Worm (Caenorhabditis elegans) whole organism, L1 larva: ENCODE data around the gene srx-8.

ENCODE experiments used
- ceh-82 ChIP-seq, 3 experiments: fragments of 150-350 bp in 1 of 3; sonication (generic microtip) in 2 of 3; optimal IDR thresholded peaks; 2 replicates each; lab custom pipeline; 2014 to 2017; ENCODE audit warnings: missing biosample characterization in 3 of 3, missing genetic modification characterization in 3 of 3
- ceh-90 ChIP-seq: sonication (generic microtip); optimal IDR thresholded peaks from 2 replicates; lab custom pipeline; 2016; ENCODE audit warnings: missing genetic modification characterization, missing compliant biosample characterization
- efl-3 ChIP-seq: fragments of 200-800 bp; sonication (Bioruptor generic); optimal IDR thresholded peaks from 2 replicates; lab custom pipeline; 2018; ENCODE audit warnings: mild to moderate bottlenecking, missing genetic modification characterization, missing compliant biosample characterization
- jun-1 ChIP-seq: fragments of 150-350 bp; optimal IDR thresholded peaks from 2 replicates; lab custom pipeline; 2014; ENCODE audit warnings: missing biosample characterization, missing genetic modification reagents, missing genetic modification characterization
- lin-13 ChIP-seq: fragments of 150-350 bp; optimal IDR thresholded peaks from 2 replicates; lab custom pipeline; 2014; ENCODE audit warnings: missing biosample characterization, missing genetic modification reagents, missing genetic modification characterization
- lin-39 ChIP-seq: fragments of 150-350 bp; optimal IDR thresholded peaks from 2 replicates; lab custom pipeline; 2014; ENCODE audit warnings: missing biosample characterization, missing genetic modification reagents, missing genetic modification characterization
- mef-2 ChIP-seq: fragments of 150-350 bp; optimal IDR thresholded peaks from 2 replicates; lab custom pipeline; 2014; ENCODE audit warnings: missing biosample characterization, missing genetic modification characterization
- nhr-12 ChIP-seq: sonication (generic microtip); optimal IDR thresholded peaks from 2 replicates; lab custom pipeline; 2017; ENCODE audit warnings: missing biosample characterization, missing genetic modification characterization
- pqm-1 ChIP-seq: sonication (generic microtip); optimal IDR thresholded peaks from 3 replicates; lab custom pipeline; 2017; ENCODE audit warnings: missing biosample characterization, missing genetic modification characterization
- skn-1 ChIP-seq: fragments of 150-350 bp; optimal IDR thresholded peaks from 2 replicates; lab custom pipeline; 2014; ENCODE audit warnings: missing biosample characterization, missing genetic modification characterization
- sox-4 ChIP-seq: sonication (generic microtip); optimal IDR thresholded peaks from 2 replicates; lab custom pipeline; 2016; ENCODE audit warnings: missing genetic modification characterization, missing compliant biosample characterization
- sup-37 ChIP-seq: fragments of 200-800 bp; sonication (Bioruptor generic); optimal IDR thresholded peaks from 2 replicates; lab custom pipeline; 2018; ENCODE audit warnings: mild to moderate bottlenecking, missing genetic modification characterization, missing compliant biosample characterization
- unc-130 ChIP-seq: fragments of 150-350 bp; optimal IDR thresholded peaks from 2 replicates; lab custom pipeline; 2017; ENCODE audit warnings: missing biosample characterization, missing genetic modification characterization, inconsistent platforms
- ztf-11 ChIP-seq, 2 experiments: sonication (generic microtip); optimal IDR thresholded peaks; 2 replicates each; lab custom pipeline; 2016 to 2017; ENCODE audit warnings: missing genetic modification characterization in 2 of 2, missing biosample characterization in 1 of 2, missing compliant biosample characterization in 1 of 2

DNA sequence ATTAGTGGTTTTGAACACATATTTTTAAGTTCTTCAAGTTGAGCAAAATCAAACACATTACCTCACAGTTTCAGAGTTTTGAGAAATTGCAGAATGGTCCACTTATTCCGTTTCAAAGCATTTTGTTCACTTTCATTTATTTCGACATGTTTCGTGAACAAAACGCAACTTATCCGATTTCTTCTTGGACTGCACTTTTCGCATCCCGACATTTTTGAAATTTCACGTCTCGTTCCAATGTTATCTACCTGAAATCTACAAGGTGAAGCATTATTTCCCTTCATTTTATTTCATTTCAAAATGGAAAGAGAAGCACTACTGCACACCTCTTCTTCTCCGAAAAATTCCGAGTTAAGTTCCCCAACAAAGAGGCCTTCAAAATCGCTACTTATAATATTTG lies 34.2 kb upstream of the srx-8 start, which contains the start of gene ZK488.6:
- TF ChIP-seq nhr-12 (tag; lab: Kevin White, UChicago) (no peak), unc-130 (tag; lab: Kevin White, UChicago) (no peak), ceh-82 (tag; optimal IDR thresholded peaks at IDR 0.05; lab: Kevin White, UChicago) (no peak), pqm-1 (tag; lab: Kevin White, UChicago) (no peak), lin-13 (GFP tag; lab: Kevin White, UChicago) (no peak), skn-1 (tag; lab: Kevin White, UChicago) (no peak), mef-2 (tag; lab: Kevin White, UChicago) (no peak), ztf-11 (tag; optimal IDR thresholded peaks at IDR 0.05; lab: Kevin White, UChicago) (no peak), sox-4 (no peak), jun-1 (tag; lab: Kevin White, UChicago) (no peak), efl-3 (no peak), lin-39 (tag; lab: Kevin White, UChicago) (no peak), ceh-90 (tag; lab: Kevin White, UChicago) (no peak), sup-37 (GFP tag; lab: Kevin White, UChicago) (no peak)
